Fruit fly (Drosophila melanogaster) Kc167 (cell line): ENCODE results near the gene CG43057.

Source experiments
- Myc ChIP-seq: fragments of >200 bp; optimal IDR thresholded peaks from 2 replicates; lab custom pipeline; 2017; ENCODE audit warnings: missing external identifiers
- Sin3A ChIP-seq: fragments of >200 bp; optimal IDR thresholded peaks from 2 replicates; lab custom pipeline; 2018; ENCODE audit warnings: missing external identifiers
- h ChIP-seq: fragments of >200 bp; optimal IDR thresholded peaks from 3 replicates; lab custom pipeline; 2018; ENCODE audit warnings: missing external identifiers
- insv ChIP-seq: fragments of >200 bp; optimal IDR thresholded peaks from 3 replicates; lab custom pipeline; 2018; ENCODE audit warnings: missing external identifiers
- psq ChIP-seq: fragments of >200 bp; optimal IDR thresholded peaks from 2 replicates; lab custom pipeline; 2017; ENCODE audit warnings: missing external identifiers
- ttk ChIP-seq: sonication (Bioruptor generic); optimal IDR thresholded peaks from 2 replicates; lab custom pipeline; 2017; ENCODE audit warnings: missing external identifiers

Gene CG43057

dm6 chr2L:8243903-8244302 is at the start of gene CG43057:
Gene CG43057 (minus strand): TSS chr2L:8244003.
- TF ChIP-seq insv (lab: Kevin White, UChicago) (no peak), ttk (lab: Kevin White, UChicago) (no peak)

dm6 chr2L:8293449-8293848 is 49.6 kb upstream of the CG43057 start:
- no peak for TF ChIP-seq psq (lab: Kevin White, UChicago)
- TF ChIP-seq insv (lab: Kevin White, UChicago) = no peak
- no peak for TF ChIP-seq Myc (lab: Kevin White, UChicago)
- no peak for TF ChIP-seq Sin3A (lab: Kevin White, UChicago)
- TF ChIP-seq ttk (lab: Kevin White, UChicago) = no peak
- TF ChIP-seq h (lab: Kevin White, UChicago) = no peak

- no peak for TF ChIP-seq Myc (lab: Kevin White, UChicago)
- TF ChIP-seq ttk (lab: Kevin White, UChicago) = no peak
- TF ChIP-seq insv (lab: Kevin White, UChicago) = no peak
- TF ChIP-seq Sin3A (lab: Kevin White, UChicago) = no peak
Measured at dm6 chr2L:8292159-8292887, 48.5 kb upstream of the CG43057 start.

- TF ChIP-seq psq (lab: Kevin White, UChicago) (no peak), insv (lab: Kevin White, UChicago) (no peak), Myc (lab: Kevin White, UChicago) (no peak), h (lab: Kevin White, UChicago) (no peak), Sin3A (lab: Kevin White, UChicago) (no peak), ttk (lab: Kevin White, UChicago) (no peak)
Measured at dm6 chr2L:8290653-8291233, 46.9 kb upstream of the CG43057 start.

dm6 chr2L:8290092-8290424 is 46.3 kb upstream of the CG43057 start:
- TF ChIP-seq h (lab: Kevin White, UChicago) (no peak), psq (lab: Kevin White, UChicago) (no peak), Myc (lab: Kevin White, UChicago) (no peak), Sin3A (lab: Kevin White, UChicago) (no peak), insv (lab: Kevin White, UChicago) (no peak), ttk (lab: Kevin White, UChicago) (no peak)

- TF ChIP-seq Sin3A (lab: Kevin White, UChicago) (no peak), h (lab: Kevin White, UChicago) (no peak), Myc (lab: Kevin White, UChicago) (no peak), psq (lab: Kevin White, UChicago) (no peak), ttk (lab: Kevin White, UChicago) (no peak), insv (lab: Kevin White, UChicago) (no peak)
Measured at dm6 chr2L:8289352-8290091, 45.7 kb upstream of the CG43057 start.

- TF ChIP-seq h (lab: Kevin White, UChicago) (no peak), Myc (lab: Kevin White, UChicago) (no peak), insv (lab: Kevin White, UChicago) (no peak), Sin3A (lab: Kevin White, UChicago) (no peak), psq (lab: Kevin White, UChicago) (no peak), ttk (lab: Kevin White, UChicago) (no peak)
Measured at dm6 chr2L:8288087-8288486, 44.3 kb upstream of the CG43057 start.

- no peak for TF ChIP-seq ttk (lab: Kevin White, UChicago)
Measured at dm6 chr2L:8286595-8286994, 42.8 kb upstream of the CG43057 start.

dm6 chr2L:8284913-8285619 is 41.3 kb upstream of the CG43057 start:
- no peak for TF ChIP-seq insv (lab: Kevin White, UChicago)

- TF ChIP-seq ttk (lab: Kevin White, UChicago) = no peak
- no peak for TF ChIP-seq h (lab: Kevin White, UChicago)
- no peak for TF ChIP-seq Myc (lab: Kevin White, UChicago)
- no peak for TF ChIP-seq insv (lab: Kevin White, UChicago)
- TF ChIP-seq psq (lab: Kevin White, UChicago) = no peak
- TF ChIP-seq Sin3A (lab: Kevin White, UChicago) = no peak
Measured at dm6 chr2L:8281872-8282271, 38.1 kb upstream of the CG43057 start.

dm6 chr2L:8280225-8280624 is 36.4 kb upstream of the CG43057 start:
- TF ChIP-seq ttk (lab: Kevin White, UChicago) (no peak), insv (lab: Kevin White, UChicago) (no peak), Sin3A (lab: Kevin White, UChicago) (no peak), h (lab: Kevin White, UChicago) (no peak)
